Worm (Caenorhabditis elegans): ENCODE data around the gene T27E7.5.
A peak's percentile ranks its signal among the peaks of the same experiment; 100 is the strongest.

DNA sequence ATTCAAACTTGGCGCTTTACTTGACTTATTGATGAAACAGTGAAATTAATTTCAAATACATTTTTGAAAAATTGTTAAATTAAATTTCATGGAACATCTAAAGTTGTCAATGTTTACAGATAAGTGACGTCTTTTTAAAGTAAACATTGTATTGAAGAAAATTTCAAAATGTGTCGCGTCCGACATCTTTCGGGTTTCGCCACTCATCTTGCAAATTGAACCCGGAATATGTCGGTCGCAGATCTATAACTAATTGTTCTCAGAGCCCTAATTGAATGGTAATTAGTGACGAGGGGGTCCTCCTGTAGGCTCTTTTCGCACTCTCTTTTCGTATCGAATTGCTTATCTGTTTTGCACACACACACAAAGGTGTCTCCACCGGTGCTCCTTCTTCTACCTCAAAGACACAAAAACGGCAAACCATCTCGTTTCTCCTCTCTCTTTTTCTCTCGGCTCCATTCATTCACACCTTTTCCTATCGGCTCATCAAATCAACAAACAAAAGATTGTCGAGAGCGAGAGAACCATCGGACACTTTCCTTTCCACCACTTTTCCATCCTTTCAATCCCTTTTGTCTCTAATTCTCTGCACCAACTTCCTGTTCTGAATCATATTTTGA lies 25.8 kb downstream of the T27E7.5 start:
- TF ChIP-seq ces-1 (GFP tag; optimal IDR thresholded peaks at IDR 0.05): no peak
- no peak for TF ChIP-seq mes-2 (tag; optimal IDR thresholded peaks at IDR 0.05; ENCODE audit: poor library complexity, severe bottlenecking)
- no peak for TF ChIP-seq lir-3 (tag; optimal IDR thresholded peaks at IDR 0.05)
- TF ChIP-seq lin-39 (tag; optimal IDR thresholded peaks at IDR 0.05): no peak
- no peak for TF ChIP-seq ZK546.5 (tag; optimal IDR thresholded peaks at IDR 0.05)
- TF ChIP-seq dpl-1 (GFP tag; optimal IDR thresholded peaks at IDR 0.05): no peak
- no peak for TF ChIP-seq aha-1 (tag)
- peak; percentile 75 for TF ChIP-seq pqm-1 (tag; optimal IDR thresholded peaks at IDR 0.05)
- no peak for TF ChIP-seq nhr-10 (tag; optimal IDR thresholded peaks at IDR 0.05)
- no peak for TF ChIP-seq zfp-2 (tag; optimal IDR thresholded peaks at IDR 0.05)
- no peak for TF ChIP-seq nhr-77 (tag; optimal IDR thresholded peaks at IDR 0.05)
